Fruit fly (Drosophila melanogaster) whole organism, embryonic: Measurements from ENCODE around the gene CSN1b.
A peak's percentile ranks its signal among the peaks of the same experiment; 100 is the strongest.

Source experiments
- Abd-B ChIP-seq: fragments of 200-800 bp; sonication (Bioruptor generic); optimal IDR thresholded peaks from 2 replicates; lab custom pipeline; 2018; ENCODE audit warnings: missing biosample characterization, mild to moderate bottlenecking, missing genetic modification characterization, moderate library complexity
- Adf1 ChIP-seq: fragments of 200-800 bp; sonication (Bioruptor generic); IDR thresholded peaks from 2 replicates; pipeline ENCODE4 v1.3.6; 2022; ENCODE audit warnings: missing biosample characterization, missing genetic modification characterization
- Asciz ChIP-seq: fragments of 200-800 bp; sonication (Bioruptor generic); optimal IDR thresholded peaks from 2 replicates; lab custom pipeline; 2017; ENCODE audit warnings: missing biosample characterization, mild to moderate bottlenecking, missing genetic modification characterization, missing genetic modification reagents
- Atf-2 ChIP-seq: fragments of 200-800 bp; sonication (Bioruptor generic); optimal IDR thresholded peaks from 2 replicates; lab custom pipeline; 2016; ENCODE audit warnings: missing biosample characterization, missing genetic modification characterization
- C15 ChIP-seq: fragments of 200-800 bp; sonication (Bioruptor generic); IDR thresholded peaks from 3 replicates; pipeline ENCODE4 v1.3.6; 2022; ENCODE audit warnings: missing biosample characterization, missing genetic modification characterization
- CG10462 ChIP-seq: fragments of 200-800 bp; sonication (Bioruptor generic); optimal IDR thresholded peaks from 2 replicates; lab custom pipeline; 2016; ENCODE audit warnings: missing biosample characterization, missing genetic modification characterization
- CG10565 ChIP-seq: fragments of 200-800 bp; sonication (Bioruptor generic); optimal IDR thresholded peaks from 3 replicates; lab custom pipeline; 2016; ENCODE audit warnings: missing biosample characterization, mild to moderate bottlenecking, missing genetic modification characterization
- CG11085 ChIP-seq: fragments of 200-800 bp; sonication (Bioruptor generic); IDR thresholded peaks from 2 replicates; pipeline ENCODE4 v1.3.6; 2022; ENCODE audit warnings: missing biosample characterization, missing genetic modification characterization
- CG11696 ChIP-seq: fragments of 200-800 bp; sonication (Bioruptor generic); IDR thresholded peaks from 2 replicates; pipeline ENCODE4 v1.3.6; 2022; ENCODE audit warnings: missing biosample characterization, missing genetic modification characterization
- CG13123 ChIP-seq: fragments of 200-800 bp; sonication (Bioruptor generic); optimal IDR thresholded peaks from 2 replicates; lab custom pipeline; 2016; ENCODE audit warnings: missing biosample characterization, missing genetic modification characterization
- CG13296 ChIP-seq: fragments of 200-800 bp; sonication (Bioruptor generic); optimal IDR thresholded peaks from 3 replicates; lab custom pipeline; 2018; ENCODE audit warnings: missing biosample characterization, mild to moderate bottlenecking, missing genetic modification characterization
- CG1792 ChIP-seq: fragments of 200-800 bp; sonication (Bioruptor generic); optimal IDR thresholded peaks from 2 replicates; lab custom pipeline; 2016; ENCODE audit warnings: missing biosample characterization, missing genetic modification characterization
- CG30403 ChIP-seq: fragments of 200-800 bp; sonication (Bioruptor generic); optimal IDR thresholded peaks from 3 replicates; lab custom pipeline; 2016; ENCODE audit warnings: missing biosample characterization, missing genetic modification characterization
- CG34224 ChIP-seq: fragments of 200-800 bp; sonication (Bioruptor generic); IDR thresholded peaks from 3 replicates; pipeline ENCODE4 v1.3.6; 2022; ENCODE audit warnings: missing biosample characterization, missing genetic modification characterization; ENCODE audit not compliant: partially characterized antibody
- CG6854 ChIP-seq: fragments of 200-800 bp; sonication (Bioruptor generic); optimal IDR thresholded peaks from 3 replicates; lab custom pipeline; 2017; ENCODE audit warnings: missing biosample characterization, mild to moderate bottlenecking, missing genetic modification characterization
- CG8089 ChIP-seq: fragments of 200-800 bp; sonication (Bioruptor generic); optimal IDR thresholded peaks from 3 replicates; lab custom pipeline; 2016; ENCODE audit warnings: missing biosample characterization, missing genetic modification characterization
- CG9437 ChIP-seq: fragments of 200-800 bp; sonication (Bioruptor generic); optimal IDR thresholded peaks from 2 replicates; lab custom pipeline; 2018; ENCODE audit warnings: missing biosample characterization, mild to moderate bottlenecking, missing genetic modification characterization
- CHES-1-like ChIP-seq: fragments of 200-800 bp; sonication (Bioruptor generic); optimal IDR thresholded peaks from 2 replicates; lab custom pipeline; 2016; ENCODE audit warnings: missing biosample characterization, missing genetic modification characterization
- D ChIP-seq, 2 experiments: fragments of 200-800 bp in 1 of 2; fragments of >200 bp in 1 of 2; sonication (Bioruptor generic) in 1 of 2; optimal IDR thresholded peaks; 2 replicates in 1 of 2; 3 replicates in 1 of 2; lab custom pipeline; 2017; ENCODE audit warnings: mild to moderate bottlenecking in 1 of 2, missing biosample characterization in 1 of 2, missing genetic modification characterization in 1 of 2, missing genetic modification reagents in 1 of 2
- D19A ChIP-seq: fragments of 200-800 bp; optimal IDR thresholded peaks from 3 replicates; lab custom pipeline; 2019; ENCODE audit warnings: missing biosample characterization, mild to moderate bottlenecking, missing genetic modification characterization, moderate library complexity
- Dip2 ChIP-seq: fragments of 200-800 bp; sonication (Bioruptor generic); IDR thresholded peaks from 2 replicates; pipeline ENCODE4 v1.3.6; 2022; ENCODE audit warnings: missing biosample characterization, missing genetic modification characterization
- Dll ChIP-seq: fragments of 200-800 bp; sonication (Bioruptor generic); IDR thresholded peaks from 4 replicates; pipeline ENCODE4 v1.3.6; 2022; ENCODE audit warnings: missing biosample characterization, missing genetic modification characterization; ENCODE audit not compliant: partially characterized antibody
- Drgx ChIP-seq: fragments of 200-800 bp; sonication (Bioruptor generic); IDR thresholded peaks from 2 replicates; pipeline ENCODE4 v1.3.6; 2022; ENCODE audit warnings: missing biosample characterization, missing genetic modification characterization
- Fer2 ChIP-seq: fragments of 200-800 bp; sonication (Bioruptor generic); optimal IDR thresholded peaks from 2 replicates; lab custom pipeline; 2018; ENCODE audit warnings: missing biosample characterization, mild to moderate bottlenecking, missing genetic modification characterization, moderate library complexity
- H15 ChIP-seq: fragments of 200-800 bp; sonication (Bioruptor generic); IDR thresholded peaks from 3 replicates; pipeline ENCODE4 v1.3.6; 2022; ENCODE audit warnings: missing biosample characterization, missing genetic modification characterization
- Hr78 ChIP-seq, 2 experiments: fragments of 200-800 bp in 1 of 2; fragments of >200 bp in 1 of 2; sonication (Bioruptor generic) in 1 of 2; optimal IDR thresholded peaks; 2 replicates each; lab custom pipeline; 2017 to 2019; ENCODE audit warnings: missing biosample characterization in 2 of 2, missing genetic modification characterization in 2 of 2, mild to moderate bottlenecking in 1 of 2, moderate library complexity in 1 of 2
- Mes4 ChIP-seq: fragments of 200-800 bp; sonication (Bioruptor generic); optimal IDR thresholded peaks from 2 replicates; lab custom pipeline; 2016; ENCODE audit warnings: missing biosample characterization, missing genetic modification characterization
- Myb ChIP-seq: fragments of 200-800 bp; sonication (Bioruptor generic); optimal IDR thresholded peaks from 2 replicates; lab custom pipeline; 2016; ENCODE audit warnings: missing biosample characterization, missing genetic modification characterization
- Nf-YC ChIP-seq: fragments of 200-800 bp; optimal IDR thresholded peaks from 3 replicates; lab custom pipeline; 2019; ENCODE audit warnings: missing biosample characterization, mild to moderate bottlenecking, missing genetic modification characterization, moderate library complexity
- Oaz ChIP-seq: fragments of 200-800 bp; sonication (Bioruptor generic); IDR thresholded peaks from 2 replicates; pipeline ENCODE4 v1.3.6; 2022; ENCODE audit warnings: missing biosample characterization, missing genetic modification characterization
- Sry-δ ChIP-seq: fragments of 200-800 bp; sonication (Bioruptor generic); optimal IDR thresholded peaks from 2 replicates; lab custom pipeline; 2016; ENCODE audit warnings: missing biosample characterization, missing genetic modification characterization
- Usf ChIP-seq: fragments of 200-800 bp; sonication (Bioruptor generic); optimal IDR thresholded peaks from 2 replicates; lab custom pipeline; 2017; ENCODE audit warnings: missing genotype, missing biosample characterization, missing genetic modification characterization
- Xrp1 ChIP-seq: fragments of 200-800 bp; sonication (Bioruptor generic); IDR thresholded peaks from 2 replicates; pipeline ENCODE4 v1.3.6; 2022; ENCODE audit warnings: missing biosample characterization, missing genetic modification characterization
- ac ChIP-seq: fragments of 200-800 bp; sonication (Bioruptor generic); optimal IDR thresholded peaks from 3 replicates; lab custom pipeline; 2017; ENCODE audit warnings: missing biosample characterization, mild to moderate bottlenecking, missing genetic modification characterization
- bsh ChIP-seq, 2 experiments: fragments of 200-800 bp; sonication (Bioruptor generic); optimal IDR thresholded peaks; 2 replicates each; lab custom pipeline; 2017 to 2018; ENCODE audit warnings: mild to moderate bottlenecking in 2 of 2, missing biosample characterization in 2 of 2, missing genetic modification characterization in 2 of 2, moderate library complexity in 1 of 2
- cas ChIP-seq: fragments of 200-800 bp; sonication (Bioruptor generic); IDR thresholded peaks from 2 replicates; pipeline ENCODE4 v1.3.6; 2022; ENCODE audit warnings: missing biosample characterization, missing genetic modification characterization
- chif ChIP-seq, 2 experiments: fragments of 200-800 bp; sonication (Bioruptor generic); optimal IDR thresholded peaks; 3 replicates each; lab custom pipeline; 2016; ENCODE audit warnings: missing biosample characterization in 2 of 2, missing genetic modification characterization in 2 of 2
- chn ChIP-seq: fragments of 200-800 bp; sonication (Bioruptor generic); optimal IDR thresholded peaks from 2 replicates; lab custom pipeline; 2016; ENCODE audit warnings: missing biosample characterization, missing genetic modification characterization
- fd3F ChIP-seq: fragments of 200-800 bp; sonication (Bioruptor generic); optimal IDR thresholded peaks from 2 replicates; lab custom pipeline; 2018; ENCODE audit warnings: missing biosample characterization, mild to moderate bottlenecking, missing genetic modification characterization, moderate library complexity
- gcm ChIP-seq: fragments of 200-800 bp; sonication (Bioruptor generic); optimal IDR thresholded peaks from 2 replicates; lab custom pipeline; 2019; ENCODE audit warnings: missing biosample characterization, mild to moderate bottlenecking, missing genetic modification characterization, moderate library complexity
- mld ChIP-seq: fragments of 200-800 bp; sonication (Bioruptor generic); IDR thresholded peaks from 3 replicates; pipeline ENCODE4 v1.3.6; 2022; ENCODE audit warnings: missing biosample characterization, missing genetic modification characterization; ENCODE audit not compliant: partially characterized antibody
- nmo ChIP-seq: fragments of 200-800 bp; sonication (Bioruptor generic); optimal IDR thresholded peaks from 2 replicates; lab custom pipeline; 2018; ENCODE audit warnings: missing biosample characterization, mild to moderate bottlenecking, missing genetic modification characterization, moderate library complexity
- org-1 ChIP-seq: fragments of 200-800 bp; sonication (Bioruptor generic); optimal IDR thresholded peaks from 2 replicates; lab custom pipeline; 2017; ENCODE audit warnings: missing biosample characterization, missing genetic modification characterization
- pfk ChIP-seq: fragments of 200-800 bp; sonication (Bioruptor generic); optimal IDR thresholded peaks from 2 replicates; lab custom pipeline; 2018; ENCODE audit warnings: missing biosample characterization, mild to moderate bottlenecking, missing genetic modification characterization, moderate library complexity
- pho ChIP-seq: fragments of 200-800 bp; sonication (Bioruptor generic); optimal IDR thresholded peaks from 2 replicates; lab custom pipeline; 2016; ENCODE audit warnings: missing biosample characterization, missing genetic modification characterization
- scrt ChIP-seq: fragments of 200-800 bp; sonication (Bioruptor generic); optimal IDR thresholded peaks from 2 replicates; lab custom pipeline; 2018; ENCODE audit warnings: missing biosample characterization, mild to moderate bottlenecking, missing genetic modification characterization, moderate library complexity
- slou ChIP-seq: fragments of 200-800 bp; sonication (Bioruptor generic); optimal IDR thresholded peaks from 3 replicates; lab custom pipeline; 2016; ENCODE audit warnings: missing biosample characterization, missing genetic modification characterization
- tin ChIP-seq: fragments of 200-800 bp; sonication (Bioruptor generic); optimal IDR thresholded peaks from 3 replicates; lab custom pipeline; 2016; ENCODE audit warnings: missing biosample characterization, missing genetic modification characterization
- tio ChIP-seq: fragments of 200-800 bp; sonication (Bioruptor generic); optimal IDR thresholded peaks from 2 replicates; lab custom pipeline; 2017; ENCODE audit warnings: missing biosample characterization, missing genetic modification characterization, inconsistent platforms
- tll ChIP-seq, 2 experiments: fragments of 200-800 bp in 1 of 2; fragments of >200 bp in 1 of 2; sonication (Bioruptor generic) in 1 of 2; optimal IDR thresholded peaks; 2 replicates each; lab custom pipeline; 2017 to 2019; ENCODE audit warnings: missing biosample characterization in 2 of 2, missing genetic modification characterization in 2 of 2, mild to moderate bottlenecking in 1 of 2, moderate library complexity in 1 of 2
- trem ChIP-seq: fragments of 200-800 bp; optimal IDR thresholded peaks from 3 replicates; lab custom pipeline; 2019; ENCODE audit warnings: missing biosample characterization, mild to moderate bottlenecking, missing genetic modification characterization, moderate library complexity

CSN1b gene

DNA sequence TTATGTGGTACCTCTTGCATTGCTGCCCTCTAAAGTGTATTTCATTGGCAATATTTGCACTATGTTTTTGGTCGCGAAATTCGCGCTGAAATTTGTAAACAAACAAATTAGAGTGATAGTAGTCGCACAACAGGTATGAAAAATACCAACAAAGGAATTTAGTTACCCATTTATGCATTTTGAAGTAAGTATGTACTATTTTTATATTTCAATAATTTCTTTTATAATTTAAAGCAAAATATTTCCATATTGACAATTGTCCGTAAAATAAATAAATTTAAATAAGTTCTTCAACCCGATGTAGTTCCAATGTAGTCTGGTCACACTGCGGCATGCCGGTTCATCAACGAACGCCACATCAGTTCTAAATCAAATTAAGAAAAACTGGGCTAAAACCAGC lies 32.3 kb downstream of the CSN1b start, which contains the start of the genes Rad9 and Uggt (continued):
- TF ChIP-seq CG10462 (GFP tag; lab: Kevin White, UChicago) (no peak), Asciz (GFP tag; lab: Kevin White, UChicago) (no peak), Adf1 (GFP tag; lab: Robert Waterston, UW) (no peak), CG1792 (GFP tag; lab: Kevin White, UChicago) (no peak), Mes4 (GFP tag; lab: Kevin White, UChicago) (no peak), CG13123 (GFP tag; lab: Kevin White, UChicago) (no peak), slou (GFP tag; lab: Kevin White, UChicago) (no peak), Usf (no peak), Oaz (GFP tag; lab: Robert Waterston, UW) (no peak), CG6854 (no peak), Drgx (GFP tag; lab: Robert Waterston, UW) (no peak), ac (GFP tag; lab: Kevin White, UChicago) (no peak), Nf-YC (tag; lab: Kevin White, UChicago) (no peak), trem (tag; lab: Kevin White, UChicago) (peak; percentile 69), tll (GFP tag; optimal IDR thresholded peaks at IDR 0.05; lab: Kevin White, UChicago) (no peak), chif (GFP tag; optimal IDR thresholded peaks at IDR 0.05; lab: Kevin White, UChicago) (no peak), Atf-2 (no peak), Sry-δ (GFP tag; lab: Kevin White, UChicago) (no peak), CG11085 (GFP tag; lab: Robert Waterston, UW) (no peak), gcm (no peak), scrt (no peak), CHES-1-like (GFP tag; lab: Kevin White, UChicago) (no peak), CG8089 (no peak), pho (GFP tag; lab: Kevin White, UChicago) (no peak), Fer2 (no peak), CG30403 (GFP tag; lab: Kevin White, UChicago) (peak; percentile 35), Myb (GFP tag; lab: Kevin White, UChicago) (no peak), D (optimal IDR thresholded peaks at IDR 0.05; lab: Kevin White, UChicago) (no peak), D (GFP tag; optimal IDR thresholded peaks at IDR 0.05; lab: Kevin White, UChicago) (no peak), Dll (GFP tag; lab: Robert Waterston, UW) (peak; percentile 59; the same call in 3 of the 4 replicates), pfk (GFP tag; lab: Kevin White, UChicago) (peak; percentile 20), Xrp1 (GFP tag; lab: Robert Waterston, UW) (peak; percentile 43; the same call in 1 of the 2 replicates), mld (GFP tag; lab: Robert Waterston, UW) (no peak), org-1 (GFP tag; lab: Kevin White, UChicago) (no peak), D19A (peak; percentile 9), CG34224 (GFP tag; lab: Robert Waterston, UW) (peak; percentile 61), CG10565 (GFP tag; lab: Kevin White, UChicago) (no peak), tio (no peak), chn (GFP tag; lab: Kevin White, UChicago) (no peak), Hr78 (GFP tag; optimal IDR thresholded peaks at IDR 0.05; lab: Kevin White, UChicago) (no peak), C15 (GFP tag; lab: Robert Waterston, UW) (no peak), H15 (GFP tag; lab: Robert Waterston, UW) (no peak), CG9437 (GFP tag; lab: Kevin White, UChicago) (peak; percentile 31), nmo (GFP tag; lab: Kevin White, UChicago) (peak; percentile 50), tin (no peak), bsh (GFP tag; optimal IDR thresholded peaks at IDR 0.05; lab: Kevin White, UChicago) (peak in 1 of 2 experiments; percentile 9), fd3F (GFP tag; lab: Kevin White, UChicago) (no peak), Dip2 (GFP tag; lab: Robert Waterston, UW) (no peak), Abd-B (GFP tag; lab: Kevin White, UChicago) (no peak), CG13296 (GFP tag; lab: Kevin White, UChicago) (no peak), cas (GFP tag; lab: Robert Waterston, UW) (no peak), CG11696 (GFP tag; lab: Robert Waterston, UW) (no peak)
